Fruit fly (Drosophila melanogaster) whole organism, embryonic: ENCODE measurements around the gene RpL13.
A peak's percentile ranks its signal among the peaks of the same experiment; 100 is the strongest.

Source experiments
- Antp ChIP-seq: fragments of 200-800 bp; sonication (Bioruptor generic); optimal IDR thresholded peaks from 3 replicates; lab custom pipeline; 2016; ENCODE audit warnings: missing biosample characterization, missing genetic modification characterization
- B-H2 ChIP-seq: fragments of 200-800 bp; sonication (Bioruptor generic); optimal IDR thresholded peaks from 2 replicates; lab custom pipeline; 2018; ENCODE audit warnings: missing biosample characterization, mild to moderate bottlenecking, missing genetic modification characterization
- Bteb2 ChIP-seq: fragments of 200-800 bp; sonication (Bioruptor generic); optimal IDR thresholded peaks from 2 replicates; lab custom pipeline; 2016; ENCODE audit warnings: missing biosample characterization, missing genetic modification characterization
- CG11247 ChIP-seq: fragments of 200-800 bp; sonication (Bioruptor generic); IDR thresholded peaks from 2 replicates; pipeline ENCODE4 v1.3.6; 2022; ENCODE audit warnings: missing biosample characterization, missing genetic modification characterization
- CG12236 ChIP-seq: fragments of 200-800 bp; sonication (Bioruptor generic); optimal IDR thresholded peaks from 2 replicates; lab custom pipeline; 2016; ENCODE audit warnings: missing biosample characterization, missing genetic modification characterization
- CG12769 ChIP-seq: fragments of 200-800 bp; sonication (Bioruptor generic); optimal IDR thresholded peaks from 2 replicates; lab custom pipeline; 2019; ENCODE audit warnings: missing biosample characterization, mild to moderate bottlenecking, missing genetic modification characterization, moderate library complexity
- CG14710 ChIP-seq: fragments of 200-800 bp; sonication (Bioruptor generic); optimal IDR thresholded peaks from 3 replicates; lab custom pipeline; 2019; ENCODE audit warnings: missing biosample characterization, mild to moderate bottlenecking, missing genetic modification characterization, moderate library complexity
- CG14965 ChIP-seq: fragments of 200-800 bp; sonication (Bioruptor generic); optimal IDR thresholded peaks from 2 replicates; lab custom pipeline; 2016; ENCODE audit warnings: missing biosample characterization, missing genetic modification characterization, borderline replicate concordance
- CG15479 ChIP-seq: fragments of 200-800 bp; sonication (Bioruptor generic); optimal IDR thresholded peaks from 3 replicates; lab custom pipeline; 2019; ENCODE audit warnings: missing biosample characterization, mild to moderate bottlenecking, missing genetic modification characterization, moderate library complexity
- CG15601 ChIP-seq: fragments of 200-800 bp; sonication (Bioruptor generic); optimal IDR thresholded peaks from 3 replicates; lab custom pipeline; 2019; ENCODE audit warnings: missing biosample characterization, mild to moderate bottlenecking, missing genetic modification characterization, moderate library complexity
- CG15696 ChIP-seq: fragments of 200-800 bp; sonication (Bioruptor generic); optimal IDR thresholded peaks from 2 replicates; lab custom pipeline; 2019; ENCODE audit warnings: missing biosample characterization, mild to moderate bottlenecking, missing genetic modification characterization, moderate library complexity
- CG1647 ChIP-seq: fragments of 200-800 bp; sonication (Bioruptor generic); optimal IDR thresholded peaks from 3 replicates; lab custom pipeline; 2016; ENCODE audit warnings: missing biosample characterization, missing genetic modification characterization
- CG17568 ChIP-seq: fragments of 200-800 bp; sonication (Bioruptor generic); optimal IDR thresholded peaks from 2 replicates; lab custom pipeline; 2018; ENCODE audit warnings: missing biosample characterization, mild to moderate bottlenecking, missing genetic modification characterization, moderate library complexity
- CG30403 ChIP-seq: fragments of 200-800 bp; sonication (Bioruptor generic); optimal IDR thresholded peaks from 3 replicates; lab custom pipeline; 2016; ENCODE audit warnings: missing biosample characterization, missing genetic modification characterization
- CG3726 ChIP-seq: fragments of 200-800 bp; sonication (Bioruptor generic); IDR thresholded peaks from 3 replicates; pipeline ENCODE4, ENCODE4 v1.3.6; 2022; ENCODE audit warnings: missing biosample characterization, missing genetic modification characterization
- CG43689 ChIP-seq: fragments of 200-800 bp; sonication (Bioruptor generic); IDR thresholded peaks from 2 replicates; pipeline ENCODE4 v1.3.6; 2022; ENCODE audit warnings: missing biosample characterization, missing genetic modification characterization
- CG6683 ChIP-seq: fragments of 200-800 bp; sonication (Bioruptor generic); optimal IDR thresholded peaks from 2 replicates; lab custom pipeline; 2017; ENCODE audit warnings: missing biosample characterization, mild to moderate bottlenecking, missing genetic modification characterization, missing genetic modification reagents
- CG8281 ChIP-seq: fragments of 200-800 bp; sonication (Bioruptor generic); optimal IDR thresholded peaks from 2 replicates; lab custom pipeline; 2018; ENCODE audit warnings: missing biosample characterization, mild to moderate bottlenecking, missing genetic modification characterization, moderate library complexity
- CG8924 ChIP-seq: fragments of 200-800 bp; optimal IDR thresholded peaks from 3 replicates; lab custom pipeline; 2019; ENCODE audit warnings: missing biosample characterization, mild to moderate bottlenecking, missing genetic modification characterization, moderate library complexity
- CTCF ChIP-seq: fragments of 200-800 bp; sonication (Bioruptor generic); optimal IDR thresholded peaks from 2 replicates; lab custom pipeline; 2017; ENCODE audit warnings: missing biosample characterization, mild to moderate bottlenecking, missing genetic modification characterization, moderate library complexity
- CrebB ChIP-seq: fragments of 200-800 bp; sonication (Bioruptor generic); optimal IDR thresholded peaks from 3 replicates; lab custom pipeline; 2018; ENCODE audit warnings: missing biosample characterization, mild to moderate bottlenecking, missing genetic modification characterization
- HHEX ChIP-seq: fragments of 200-800 bp; sonication (Bioruptor generic); optimal IDR thresholded peaks from 3 replicates; lab custom pipeline; 2017; ENCODE audit warnings: missing biosample characterization, mild to moderate bottlenecking, missing genetic modification characterization, missing genetic modification reagents
- HLH4C ChIP-seq: fragments of 200-800 bp; sonication (Bioruptor generic); IDR thresholded peaks from 3 replicates; pipeline ENCODE4 v1.3.6; 2022; ENCODE audit warnings: missing biosample characterization, missing genetic modification characterization; ENCODE audit not compliant: partially characterized antibody
- HLHmδ ChIP-seq: fragments of 200-800 bp; sonication (Bioruptor generic); optimal IDR thresholded peaks from 2 replicates; lab custom pipeline; 2018; ENCODE audit warnings: missing biosample characterization, mild to moderate bottlenecking, missing genetic modification characterization, moderate library complexity
- Hmr ChIP-seq: fragments of 200-800 bp; sonication (Bioruptor generic); optimal IDR thresholded peaks from 3 replicates; lab custom pipeline; 2017; ENCODE audit warnings: mild to moderate bottlenecking, missing biosample characterization, missing genetic modification reagents, missing genetic modification characterization
- Hr78 ChIP-seq, 2 experiments: fragments of 200-800 bp in 1 of 2; fragments of >200 bp in 1 of 2; sonication (Bioruptor generic) in 1 of 2; optimal IDR thresholded peaks; 2 replicates each; lab custom pipeline; 2017 to 2019; ENCODE audit warnings: missing biosample characterization in 2 of 2, missing genetic modification characterization in 2 of 2, mild to moderate bottlenecking in 1 of 2, moderate library complexity in 1 of 2
- Lhr ChIP-seq: fragments of 200-800 bp; sonication (Bioruptor generic); optimal IDR thresholded peaks from 3 replicates; lab custom pipeline; 2017; ENCODE audit warnings: mild to moderate bottlenecking, missing biosample characterization, missing genetic modification reagents, missing genetic modification characterization
- NC2α ChIP-seq: fragments of 200-800 bp; sonication (Bioruptor generic); optimal IDR thresholded peaks from 2 replicates; lab custom pipeline; 2016; ENCODE audit warnings: missing biosample characterization, missing genetic modification characterization
- Oli ChIP-seq: fragments of 200-800 bp; sonication (Bioruptor generic); optimal IDR thresholded peaks from 2 replicates; lab custom pipeline; 2018; ENCODE audit warnings: missing biosample characterization, mild to moderate bottlenecking, missing genetic modification characterization, moderate library complexity
- Opbp ChIP-seq: fragments of 200-800 bp; sonication (Bioruptor generic); IDR thresholded peaks from 3 replicates; pipeline ENCODE4 v1.3.6; 2022; ENCODE audit warnings: missing biosample characterization, missing genetic modification characterization; ENCODE audit not compliant: partially characterized antibody
- PHDP ChIP-seq: fragments of 200-800 bp; sonication (Bioruptor generic); optimal IDR thresholded peaks from 3 replicates; lab custom pipeline; 2018; ENCODE audit warnings: missing biosample characterization, mild to moderate bottlenecking, missing genetic modification characterization, moderate library complexity
- Pdp1 ChIP-seq, 2 experiments: fragments of 200-800 bp; sonication (Bioruptor generic); optimal IDR thresholded peaks; 3 replicates each; lab custom pipeline; 2016; ENCODE audit warnings: missing biosample characterization in 2 of 2, missing genetic modification characterization in 2 of 2, mild to moderate bottlenecking in 1 of 2, moderate library complexity in 1 of 2
- ab ChIP-seq: fragments of 200-800 bp; sonication (Bioruptor generic); optimal IDR thresholded peaks from 2 replicates; lab custom pipeline; 2016; ENCODE audit warnings: missing biosample characterization, missing genetic modification characterization
- da ChIP-seq: fragments of 200-800 bp; sonication (Bioruptor generic); optimal IDR thresholded peaks from 2 replicates; lab custom pipeline; 2016; ENCODE audit warnings: missing biosample characterization, missing genetic modification characterization
- dan ChIP-seq: fragments of 200-800 bp; sonication (Bioruptor generic); IDR thresholded peaks from 2 replicates; pipeline ENCODE4 v1.3.6; 2022; ENCODE audit warnings: missing biosample characterization, missing genetic modification characterization
- dmrt99B ChIP-seq: fragments of 200-800 bp; sonication (Bioruptor generic); optimal IDR thresholded peaks from 2 replicates; lab custom pipeline; 2018; ENCODE audit warnings: missing biosample characterization, mild to moderate bottlenecking, missing genetic modification characterization, moderate library complexity
- kay ChIP-seq: fragments of 200-800 bp; sonication (Bioruptor generic); optimal IDR thresholded peaks from 2 replicates; lab custom pipeline; 2016; ENCODE audit warnings: missing biosample characterization, missing genetic modification characterization
- luna ChIP-seq: fragments of 200-800 bp; sonication (Bioruptor generic); optimal IDR thresholded peaks from 2 replicates; lab custom pipeline; 2016; ENCODE audit warnings: missing biosample characterization, missing genetic modification characterization
- scrt ChIP-seq: fragments of 200-800 bp; sonication (Bioruptor generic); optimal IDR thresholded peaks from 2 replicates; lab custom pipeline; 2018; ENCODE audit warnings: missing biosample characterization, mild to moderate bottlenecking, missing genetic modification characterization, moderate library complexity
- shn ChIP-seq: fragments of 200-800 bp; sonication (Bioruptor generic); optimal IDR thresholded peaks from 3 replicates; lab custom pipeline; 2016; ENCODE audit warnings: missing biosample characterization, missing genetic modification characterization
- sim ChIP-seq: fragments of 200-800 bp; sonication (Bioruptor generic); IDR thresholded peaks from 2 replicates; pipeline ENCODE4 v1.3.6; 2022; ENCODE audit warnings: missing biosample characterization, missing genetic modification characterization
- slou ChIP-seq: fragments of 200-800 bp; sonication (Bioruptor generic); optimal IDR thresholded peaks from 3 replicates; lab custom pipeline; 2016; ENCODE audit warnings: missing biosample characterization, missing genetic modification characterization
- sna ChIP-seq: fragments of 200-800 bp; sonication (Bioruptor generic); IDR thresholded peaks from 2 replicates; pipeline ENCODE4 v1.3.6; 2022; ENCODE audit warnings: missing biosample characterization, missing genetic modification characterization; ENCODE audit not compliant: partially characterized antibody
- ssp ChIP-seq: fragments of 200-800 bp; sonication (Bioruptor generic); IDR thresholded peaks from 2 replicates; pipeline ENCODE4 v1.3.6; 2022; ENCODE audit warnings: missing biosample characterization, missing genetic modification characterization
- wek ChIP-seq: fragments of 200-800 bp; sonication (Bioruptor generic); optimal IDR thresholded peaks from 3 replicates; lab custom pipeline; 2018; ENCODE audit warnings: missing biosample characterization, mild to moderate bottlenecking, missing genetic modification characterization, moderate library complexity
- zen2 ChIP-seq: fragments of 200-800 bp; sonication (Bioruptor generic); IDR thresholded peaks from 3 replicates; pipeline ENCODE4 v1.3.6; 2022; ENCODE audit warnings: missing biosample characterization, missing genetic modification characterization; ENCODE audit not compliant: partially characterized antibody
- zfh2 ChIP-seq: fragments of 200-800 bp; sonication (Bioruptor generic); optimal IDR thresholded peaks from 2 replicates; lab custom pipeline; 2016; ENCODE audit warnings: missing biosample characterization, missing genetic modification characterization

The RpL13 gene

dm6 chr2L:9986402-9987350, 19.6 kb downstream of the RpL13 start (continued):
- TF ChIP-seq CG17568 (GFP tag; lab: Kevin White, UChicago) (no peak), CG8924 (peak; percentile 22), B-H2 (GFP tag; lab: Kevin White, UChicago) (no peak), slou (GFP tag; lab: Kevin White, UChicago) (no peak), zen2 (GFP tag; lab: Robert Waterston, UW) (no peak), CG1647 (GFP tag; lab: Kevin White, UChicago) (no peak), CG15696 (no peak), Antp (GFP tag; lab: Kevin White, UChicago) (peak; percentile 43), CG12769 (no peak), Pdp1 (GFP tag; optimal IDR thresholded peaks at IDR 0.05; lab: Kevin White, UChicago) (peak in 1 of 2 experiments; percentile 36), sna (GFP tag; lab: Robert Waterston, UW) (no peak), ssp (GFP tag; lab: Robert Waterston, UW) (peak; percentile 52), Bteb2 (GFP tag; lab: Kevin White, UChicago) (no peak), dmrt99B (peak; percentile 71), CG12236 (no peak), scrt (no peak), NC2α (GFP tag; lab: Kevin White, UChicago) (no peak), da (GFP tag; lab: Kevin White, UChicago) (no peak), ab (GFP tag; lab: Kevin White, UChicago) (no peak), CrebB (tag; lab: Kevin White, UChicago) (no peak), CG11247 (peak; percentile 53; the same call in 1 of the 2 replicates), kay (GFP tag; lab: Kevin White, UChicago) (no peak), CG14965 (GFP tag; lab: Kevin White, UChicago) (no peak), HLHmδ (GFP tag; lab: Kevin White, UChicago) (no peak), CG15479 (GFP tag; lab: Kevin White, UChicago) (no peak), zfh2 (no peak), CG15601 (tag; lab: Kevin White, UChicago) (peak; percentile 18), CG8281 (tag; lab: Kevin White, UChicago) (no peak), CG3726 (GFP tag; lab: Robert Waterston, UW) (peak; percentile 57; the same call in 1 of the 3 replicates), luna (GFP tag; lab: Kevin White, UChicago) (no peak), Hr78 (GFP tag; optimal IDR thresholded peaks at IDR 0.05; lab: Kevin White, UChicago) (peak in 1 of 2 experiments; percentile 30), Hmr (GFP tag; lab: Kevin White, UChicago) (no peak), PHDP (tag; lab: Kevin White, UChicago) (no peak), shn (peak; percentile 6), wek (GFP tag; lab: Kevin White, UChicago) (no peak), CG6683 (GFP tag; lab: Kevin White, UChicago) (no peak), CG14710 (tag; lab: Kevin White, UChicago) (peak; percentile 47), CTCF (GFP tag; lab: Kevin White, UChicago) (no peak), Opbp (no peak), dan (no peak), sim (GFP tag; lab: Robert Waterston, UW) (peak; percentile 59; the same call in 1 of the 2 replicates), HHEX (GFP tag; lab: Kevin White, UChicago) (peak; percentile 13), Oli (tag; lab: Kevin White, UChicago) (peak; percentile 63), CG30403 (peak; percentile 8), HLH4C (no peak), CG43689 (GFP tag; lab: Robert Waterston, UW) (0 out of 2 replicates have a peak, but pooled peaks have one; percentile 4), Lhr (GFP tag; lab: Kevin White, UChicago) (no peak)
